Fruit fly (Drosophila melanogaster): ENCODE data around the gene CG14650.

DNA sequence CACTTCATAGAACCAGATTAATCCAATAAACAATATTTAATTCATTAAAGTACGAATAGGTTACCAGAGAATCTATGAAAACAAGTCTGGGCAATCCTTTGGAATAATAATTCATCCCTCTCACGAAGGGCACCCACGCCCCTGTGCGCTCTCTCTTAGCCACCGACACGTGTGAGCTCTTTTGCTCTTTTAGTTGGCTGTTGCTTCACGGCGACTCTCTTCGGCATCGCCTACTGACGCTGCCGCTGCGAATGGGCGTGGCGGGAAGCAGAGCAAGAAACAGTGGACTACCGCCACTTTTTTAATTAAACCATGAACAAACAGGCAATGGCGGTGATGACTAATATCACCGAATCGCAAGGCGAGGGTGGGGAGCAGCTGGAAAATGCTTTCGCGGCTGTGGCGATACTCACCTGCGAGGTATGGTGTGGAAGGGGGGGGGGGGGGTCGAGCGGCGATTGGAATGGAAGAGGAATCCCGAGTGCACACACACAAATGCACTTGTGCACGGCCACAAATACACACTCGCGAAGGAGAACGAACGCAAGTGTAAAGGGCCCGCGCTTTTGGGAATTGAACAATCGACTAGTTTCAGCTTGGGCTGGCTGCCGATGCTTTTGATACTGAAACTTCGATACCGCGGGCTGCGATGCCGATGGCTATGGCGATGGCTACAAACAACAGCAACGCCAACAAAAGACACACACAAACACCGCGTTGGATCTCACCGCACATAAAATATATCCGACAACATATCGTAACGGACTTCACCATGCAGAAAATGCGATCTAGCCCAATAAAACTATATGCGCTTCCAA, 41.2 kb downstream of the CG14650 start:
- TF ChIP-seq CG8478 (optimal IDR thresholded peaks at IDR 0.05): no peak
- TF ChIP-seq CTCF (optimal IDR thresholded peaks at IDR 0.05): no peak

Data from S2 (cell line).